Fruit fly (Drosophila melanogaster): Measurements from ENCODE around the gene Nep3.
A peak's percentile ranks its signal among the peaks of the same experiment; 100 is the strongest.

The Nep3 gene

dm6 chrX:19964215-19964614, 3.1 kb downstream of the Nep3 start (continued):
- TF ChIP-seq CG42726 (GFP tag; IDR thresholded peaks at IDR 0.05; ENCODE audit: partially characterized antibody), result no peak
- TF ChIP-seq Nf-YC (tag; optimal IDR thresholded peaks at IDR 0.05), result peak; percentile 14
- peak; percentile 44 for TF ChIP-seq fd3F (GFP tag; optimal IDR thresholded peaks at IDR 0.05)
- TF ChIP-seq lab (GFP tag; optimal IDR thresholded peaks at IDR 0.05), result peak; percentile 47
- no peak for TF ChIP-seq CG6765 (GFP tag; optimal IDR thresholded peaks at IDR 0.05)
- TF ChIP-seq Hsf (GFP tag; optimal IDR thresholded peaks at IDR 0.05), result peak; percentile 15
- TF ChIP-seq CG10267 (tag; optimal IDR thresholded peaks at IDR 0.05), result no peak
- peak; percentile 1 for TF ChIP-seq ind (GFP tag; optimal IDR thresholded peaks at IDR 0.05)
- no peak for TF ChIP-seq Aef1 (GFP tag; IDR thresholded peaks at IDR 0.05)
- no peak for TF ChIP-seq CG6683 (GFP tag; optimal IDR thresholded peaks at IDR 0.05)
- no peak for TF ChIP-seq CG33557 (GFP tag; optimal IDR thresholded peaks at IDR 0.05)
- TF ChIP-seq trh (GFP tag; optimal IDR thresholded peaks at IDR 0.05), result no peak
- TF ChIP-seq PHDP (tag; optimal IDR thresholded peaks at IDR 0.05), result no peak
- TF ChIP-seq CG10979 (tag; optimal IDR thresholded peaks at IDR 0.05), result no peak
- no peak for TF ChIP-seq CG9609 (GFP tag; optimal IDR thresholded peaks at IDR 0.05)
- TF ChIP-seq CG31388 (GFP tag; optimal IDR thresholded peaks at IDR 0.05), result no peak
- TF ChIP-seq peb (GFP tag; IDR thresholded peaks at IDR 0.05), result no peak
- peak; percentile 68 for TF ChIP-seq CG7839 (tag; optimal IDR thresholded peaks at IDR 0.05)
- TF ChIP-seq hb (GFP tag; IDR thresholded peaks at IDR 0.05; ENCODE audit: partially characterized antibody), result no peak
- no peak for TF ChIP-seq C15 (GFP tag; IDR thresholded peaks at IDR 0.05)
- TF ChIP-seq klu (GFP tag; IDR thresholded peaks at IDR 0.05), result no peak
- TF ChIP-seq her (GFP tag; optimal IDR thresholded peaks at IDR 0.05), result no peak
- peak; percentile 33 for TF ChIP-seq CG1602 (GFP tag; optimal IDR thresholded peaks at IDR 0.05)
- peak; percentile 11; the same call in 1 of the 2 replicates for TF ChIP-seq onecut (GFP tag; IDR thresholded peaks at IDR 0.05)
- no peak for TF ChIP-seq CG2129 (GFP tag; IDR thresholded peaks at IDR 0.05; ENCODE audit: partially characterized antibody)
- no peak for TF ChIP-seq CG4820 (GFP tag; optimal IDR thresholded peaks at IDR 0.05)
- no peak for TF ChIP-seq sd (tag; optimal IDR thresholded peaks at IDR 0.05)
- TF ChIP-seq CG10462 (GFP tag; optimal IDR thresholded peaks at IDR 0.05), result no peak
- peak; percentile 18; the same call in 1 of the 2 replicates for TF ChIP-seq HLH3B (GFP tag; IDR thresholded peaks at IDR 0.05)
- no peak for TF ChIP-seq exex (tag; optimal IDR thresholded peaks at IDR 0.05)
- no peak for TF ChIP-seq CG15073 (GFP tag; optimal IDR thresholded peaks at IDR 0.05)
- no peak for TF ChIP-seq CG6654 (GFP tag; optimal IDR thresholded peaks at IDR 0.05)
- TF ChIP-seq Lhr (GFP tag; optimal IDR thresholded peaks at IDR 0.05), result no peak
- no peak for TF ChIP-seq chn (GFP tag; optimal IDR thresholded peaks at IDR 0.05)
- no peak for TF ChIP-seq zf30C (GFP tag; optimal IDR thresholded peaks at IDR 0.05)
- peak; percentile 67 for TF ChIP-seq CG2678 (tag; optimal IDR thresholded peaks at IDR 0.05)
- no peak for TF ChIP-seq CG9876 (GFP tag; optimal IDR thresholded peaks at IDR 0.05)
- TF ChIP-seq ara (GFP tag; IDR thresholded peaks at IDR 0.05), result no peak
- no peak for TF ChIP-seq hth (optimal IDR thresholded peaks at IDR 0.05)
- no peak for TF ChIP-seq Bteb2 (GFP tag; optimal IDR thresholded peaks at IDR 0.05)
- no peak for TF ChIP-seq CG4854 (GFP tag; optimal IDR thresholded peaks at IDR 0.05)
- no peak for TF ChIP-seq tna (GFP tag; IDR thresholded peaks at IDR 0.05; ENCODE audit: partially characterized antibody)
- TF ChIP-seq CG14667 (GFP tag; IDR thresholded peaks at IDR 0.05), result no peak
- no peak for TF ChIP-seq shn (GFP tag; optimal IDR thresholded peaks at IDR 0.05)
- no peak for TF ChIP-seq zfh1 (GFP tag; IDR thresholded peaks at IDR 0.05)
- no peak for TF ChIP-seq CG15011 (GFP tag; optimal IDR thresholded peaks at IDR 0.05)
- no peak for TF ChIP-seq CG14860 (GFP tag; IDR thresholded peaks at IDR 0.05; ENCODE audit: partially characterized antibody)
- TF ChIP-seq CG16813 (GFP tag; IDR thresholded peaks at IDR 0.05; ENCODE audit: partially characterized antibody), result no peak
- no peak for TF ChIP-seq CG11723 (GFP tag; optimal IDR thresholded peaks at IDR 0.05)
- peak; percentile 34 for TF ChIP-seq Antp (GFP tag; optimal IDR thresholded peaks at IDR 0.05)
- no peak for TF ChIP-seq CG1832 (GFP tag; optimal IDR thresholded peaks at IDR 0.05)
